Fruit fly (Drosophila melanogaster) whole organism, prepupa: ENCODE results near the gene PH4alphaSG2.

Source experiments
- CG1621 ChIP-seq: fragments of 200-800 bp; sonication (Bioruptor generic); optimal IDR thresholded peaks from 3 replicates; lab custom pipeline; 2018; ENCODE audit warnings: missing biosample characterization, mild to moderate bottlenecking, missing genetic modification characterization
- CG34406 ChIP-seq: fragments of 200-800 bp; sonication (Bioruptor generic); optimal IDR thresholded peaks from 3 replicates; lab custom pipeline; 2016; ENCODE audit warnings: missing biosample characterization, missing genetic modification characterization
- CG6854 ChIP-seq: fragments of 200-800 bp; sonication (Bioruptor generic); optimal IDR thresholded peaks from 2 replicates; lab custom pipeline; 2017; ENCODE audit warnings: missing biosample characterization, mild to moderate bottlenecking, missing genetic modification characterization
- CG7368 ChIP-seq: fragments of 200-800 bp; sonication (Bioruptor generic); optimal IDR thresholded peaks from 3 replicates; lab custom pipeline; 2016; ENCODE audit warnings: missing biosample characterization, missing genetic modification characterization
- CG8319 ChIP-seq: fragments of 200-800 bp; sonication (Bioruptor generic); optimal IDR thresholded peaks from 3 replicates; lab custom pipeline; 2016; ENCODE audit warnings: missing biosample characterization, missing genetic modification characterization
- Eip78C ChIP-seq: fragments of 200-800 bp; sonication (Bioruptor generic); peaks from one replicate; lab custom pipeline; 2016; ENCODE audit warnings: missing biosample characterization, missing genetic modification characterization
- Eip93F ChIP-seq: fragments of 200-800 bp; sonication (Bioruptor generic); optimal IDR thresholded peaks from 2 replicates; lab custom pipeline; 2016; ENCODE audit warnings: missing biosample characterization, mild to moderate bottlenecking, missing genetic modification characterization
- Hr38 ChIP-seq: sonication (Bioruptor generic); optimal IDR thresholded peaks from 2 replicates; lab custom pipeline; 2016; ENCODE audit warnings: missing biosample characterization, missing genetic modification characterization
- Hr4 ChIP-seq: fragments of 200-800 bp; sonication (Bioruptor generic); optimal IDR thresholded peaks from 3 replicates; lab custom pipeline; 2016; ENCODE audit warnings: missing biosample characterization, missing genetic modification characterization
- OdsH ChIP-seq: fragments of 200-800 bp; sonication (Bioruptor generic); optimal IDR thresholded peaks from 3 replicates; lab custom pipeline; 2016; ENCODE audit warnings: missing biosample characterization, missing genetic modification characterization
- Smox ChIP-seq: fragments of 200-800 bp; sonication (Bioruptor generic); optimal IDR thresholded peaks from 3 replicates; lab custom pipeline; 2016; ENCODE audit warnings: missing biosample characterization, missing genetic modification characterization
- Sox102F ChIP-seq: fragments of 200-800 bp; sonication (Bioruptor generic); optimal IDR thresholded peaks from 2 replicates; lab custom pipeline; 2016; ENCODE audit warnings: missing biosample characterization, mild to moderate bottlenecking, missing genetic modification characterization
- esn ChIP-seq: fragments of 200-800 bp; sonication (Bioruptor generic); optimal IDR thresholded peaks from 2 replicates; lab custom pipeline; 2016; ENCODE audit warnings: missing biosample characterization, mild to moderate bottlenecking, missing genetic modification characterization, moderate library complexity
- topi ChIP-seq: fragments of 200-800 bp; sonication (Bioruptor generic); optimal IDR thresholded peaks from 3 replicates; lab custom pipeline; 2016; ENCODE audit warnings: missing biosample characterization, missing genetic modification characterization

DNA sequence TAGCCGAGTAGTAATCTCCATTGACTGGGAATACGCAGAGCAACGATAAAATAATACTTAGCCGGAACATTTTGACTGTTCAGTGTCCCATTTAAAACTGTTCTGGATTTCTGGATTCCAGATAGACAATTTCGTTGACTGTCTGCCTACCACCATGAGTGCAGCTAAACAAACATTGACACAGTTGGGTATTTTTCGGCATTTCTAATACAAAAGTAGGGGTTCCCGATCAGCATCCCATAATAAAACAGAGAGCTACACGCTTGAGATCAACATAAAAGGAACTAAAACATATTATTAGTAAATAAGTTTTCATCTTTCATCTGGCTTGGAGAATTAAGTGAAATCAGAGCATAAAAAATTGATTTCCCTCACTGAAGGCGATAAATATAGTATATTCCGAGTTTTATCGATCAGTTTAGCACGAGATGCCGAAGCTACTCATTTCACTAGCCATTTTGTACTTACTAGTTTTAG is 15.7 kb downstream of the PH4alphaSG2 start, which contains the start of the genes PH4alphaSG1 and CG15539:
- TF ChIP-seq CG8319 (GFP tag; lab: Kevin White, UChicago) (no peak), CG7368 (no peak), Hr38 (no peak), topi (no peak), Eip93F (GFP tag; lab: Kevin White, UChicago) (no peak), Eip78C (GFP tag; lab: Kevin White, UChicago) (no peak), CG34406 (GFP tag; lab: Kevin White, UChicago) (no peak), CG6854 (no peak), OdsH (no peak), esn (GFP tag; lab: Kevin White, UChicago) (no peak), Sox102F (GFP tag; lab: Kevin White, UChicago) (no peak), Hr4 (GFP tag; lab: Kevin White, UChicago) (no peak), Smox (GFP tag; lab: Kevin White, UChicago) (no peak), CG1621 (tag; lab: Kevin White, UChicago) (no peak)
